Worm (Caenorhabditis elegans): ENCODE measurements around the gene C53A3.1.
A peak's percentile ranks its signal among the peaks of the same experiment; 100 is the strongest.

C53A3.1 gene

DNA sequence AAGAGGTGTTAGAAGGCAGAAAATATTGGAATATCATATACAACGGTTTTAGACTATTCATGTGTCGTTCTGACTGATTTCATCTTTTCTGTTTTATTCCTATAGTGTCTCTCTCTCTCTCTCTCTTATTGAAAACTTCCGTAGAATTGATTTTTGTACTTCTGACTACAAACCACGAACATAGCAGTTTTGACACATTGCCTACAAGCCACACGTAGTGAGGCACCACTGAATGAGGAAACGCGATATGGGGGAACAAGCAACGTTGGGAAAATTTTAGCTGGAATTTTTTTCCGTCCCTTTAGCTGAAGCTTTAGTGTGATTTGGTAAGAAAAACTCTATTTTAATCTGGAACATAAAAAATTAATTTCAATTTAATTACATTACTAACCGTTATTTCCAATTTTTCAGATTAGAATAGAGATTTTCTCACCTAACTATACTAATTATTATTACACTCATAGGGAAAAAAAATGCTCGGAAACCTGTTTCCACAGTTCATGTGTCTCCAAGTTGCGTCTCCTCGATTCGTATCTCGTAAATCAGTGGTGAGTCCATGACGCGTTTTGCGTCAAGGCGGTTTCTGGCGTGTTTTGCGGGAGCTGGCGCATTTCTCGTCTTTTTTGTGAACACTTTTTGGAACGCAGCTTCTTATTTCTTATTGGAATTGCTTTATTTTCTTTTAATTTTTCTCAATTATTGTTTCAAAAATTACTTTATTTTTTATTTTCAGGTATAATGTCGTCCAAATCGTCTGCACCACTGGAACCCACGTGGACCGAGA, 30.7 kb upstream of the C53A3.1 start, which contains the start of the genes nhr-142 and F44E7.9 (continued):
- peak; percentile 95 for TF ChIP-seq mes-2 (tag; optimal IDR thresholded peaks at IDR 0.05; ENCODE audit: poor library complexity, severe bottlenecking)
- peak; percentile 4 to 87 for TF ChIP-seq hif-1 (tag; optimal IDR thresholded peaks at IDR 0.05)
- TF ChIP-seq lsy-2 (tag; optimal IDR thresholded peaks at IDR 0.05): peak; percentile 33 to 89
- no peak for TF ChIP-seq ama-1 (optimal IDR thresholded peaks at IDR 0.05)
- TF ChIP-seq T26A8.4 (GFP tag; IDR thresholded peaks at IDR 0.05): peak; percentile 84
- TF ChIP-seq egl-43 (GFP tag; IDR thresholded peaks at IDR 0.05): 0 out of 2 replicates have a peak, but pooled peaks have one; percentile 12

DNA sequence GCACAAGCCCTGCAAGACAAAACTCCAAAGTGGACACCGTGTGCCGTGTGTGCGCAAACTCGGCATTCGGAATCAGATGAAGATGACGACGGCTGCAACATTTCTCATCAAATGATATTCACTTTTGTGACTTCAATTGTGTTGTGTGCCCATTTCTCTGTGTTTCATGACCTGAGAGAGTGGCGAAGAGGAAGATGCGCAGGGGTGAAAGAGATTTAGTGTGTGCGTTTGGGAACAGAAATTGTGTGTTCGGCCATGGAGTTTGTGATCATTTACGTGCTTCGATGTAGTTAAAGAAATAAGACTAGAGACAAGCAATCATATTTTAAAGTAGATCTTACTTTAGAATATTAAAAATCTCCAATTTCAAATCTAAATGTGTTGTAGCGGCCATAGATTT, 28.6 kb upstream of the C53A3.1 start:
- no peak for TF ChIP-seq skn-1 (tag; optimal IDR thresholded peaks at IDR 0.05)
- peak; percentile 99 for TF ChIP-seq nhr-28 (tag; optimal IDR thresholded peaks at IDR 0.05)
- TF ChIP-seq mxl-3 (GFP tag; optimal IDR thresholded peaks at IDR 0.05): no peak
- TF ChIP-seq dve-1 (tag; optimal IDR thresholded peaks at IDR 0.05; ENCODE audit: insufficient read depth): peak; percentile 5
- TF ChIP-seq unc-39 (tag; optimal IDR thresholded peaks at IDR 0.05): no peak
- TF ChIP-seq egl-43 (GFP tag; IDR thresholded peaks at IDR 0.05): peak; percentile 19; the same call in 1 of the 2 replicates
- peak; percentile 38 for TF ChIP-seq pqm-1 (tag; optimal IDR thresholded peaks at IDR 0.05)
- no peak for TF ChIP-seq ceh-82 (tag; optimal IDR thresholded peaks at IDR 0.05)
- TF ChIP-seq Y48G9A.11 (GFP tag; IDR thresholded peaks at IDR 0.05): no peak
- TF ChIP-seq hlh-11 (tag; optimal IDR thresholded peaks at IDR 0.05): peak; percentile 10
- no peak for TF ChIP-seq egl-27 (tag; optimal IDR thresholded peaks at IDR 0.05)
- TF ChIP-seq nhr-102 (tag; optimal IDR thresholded peaks at IDR 0.05): peak; percentile 13
- no peak for TF ChIP-seq unc-130 (GFP tag; optimal IDR thresholded peaks at IDR 0.05)
- no peak for TF ChIP-seq lin-29 (GFP tag; IDR thresholded peaks at IDR 0.05)
- TF ChIP-seq zfp-2 (tag; optimal IDR thresholded peaks at IDR 0.05): no peak
- no peak for TF ChIP-seq nhr-77 (tag; optimal IDR thresholded peaks at IDR 0.05)
- peak; percentile 18; the same call in 1 of the 2 replicates for TF ChIP-seq dmd-6 (GFP tag; IDR thresholded peaks at IDR 0.05)

DNA sequence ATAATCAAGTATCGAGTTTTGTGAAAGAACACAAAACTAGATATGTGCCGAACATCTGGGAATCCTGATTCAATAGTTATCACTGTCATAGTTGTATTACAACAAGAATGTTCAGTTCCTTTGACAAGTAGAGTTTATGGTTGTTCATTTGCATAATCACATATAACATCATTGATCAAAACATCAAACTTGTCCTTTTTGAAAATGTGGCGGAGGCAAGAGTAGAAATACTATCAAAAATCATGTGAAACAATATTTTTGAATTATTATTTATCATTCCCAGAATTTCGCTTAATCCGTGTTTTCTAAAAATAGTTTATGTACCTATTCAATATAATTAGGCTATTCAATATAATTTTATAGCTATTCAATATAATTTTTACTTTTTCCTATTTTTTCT, 25.3 kb upstream of the C53A3.1 start, which contains the start of gene F44E7.7:
Gene F44E7.7 (minus strand): TSS at position 101 of the 400 bp plus-strand sequence.
- no peak for TF ChIP-seq daf-16 (GFP tag; optimal IDR thresholded peaks at IDR 0.05)
- TF ChIP-seq daf-16 (tag; optimal IDR thresholded peaks at IDR 0.05): no peak
- TF ChIP-seq jun-1 (tag; optimal IDR thresholded peaks at IDR 0.05): no peak
- TF ChIP-seq hlh-11 (tag; optimal IDR thresholded peaks at IDR 0.05): no peak
- no peak for TF ChIP-seq madf-5 (GFP tag; IDR thresholded peaks at IDR 0.05)

DNA sequence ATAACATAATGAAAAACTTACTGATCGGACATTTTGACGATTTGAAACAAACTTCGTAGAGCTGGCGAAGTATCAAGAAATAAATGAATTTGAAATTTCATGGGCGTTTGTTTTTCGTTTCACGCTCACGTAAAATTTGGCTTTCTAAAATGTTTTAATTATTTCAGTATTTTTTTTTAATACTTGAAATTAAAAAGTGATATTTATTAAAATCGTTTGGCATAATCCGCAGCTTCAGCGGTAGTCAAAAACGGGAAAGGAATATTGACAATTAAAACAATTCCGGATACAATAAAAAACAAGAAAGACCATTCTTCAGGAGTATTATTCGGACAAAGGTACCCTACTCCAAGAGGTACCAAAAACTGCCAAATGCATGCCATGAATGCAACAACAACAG, 22.7 kb upstream of the C53A3.1 start, which contains the start of gene fbxa-183:
Gene fbxa-183 (minus strand): TSS at position 101 of the 400 bp plus-strand sequence.
- TF ChIP-seq dve-1 (tag; optimal IDR thresholded peaks at IDR 0.05; ENCODE audit: insufficient read depth) (no peak), unc-62 (GFP tag; optimal IDR thresholded peaks at IDR 0.05 in 1 of 2) (peak in 1 of 2 experiments; percentile 41), unc-62 (tag; optimal IDR thresholded peaks at IDR 0.05) (no peak), hmg-1.1 (GFP tag; IDR thresholded peaks at IDR 0.05) (no peak)

DNA sequence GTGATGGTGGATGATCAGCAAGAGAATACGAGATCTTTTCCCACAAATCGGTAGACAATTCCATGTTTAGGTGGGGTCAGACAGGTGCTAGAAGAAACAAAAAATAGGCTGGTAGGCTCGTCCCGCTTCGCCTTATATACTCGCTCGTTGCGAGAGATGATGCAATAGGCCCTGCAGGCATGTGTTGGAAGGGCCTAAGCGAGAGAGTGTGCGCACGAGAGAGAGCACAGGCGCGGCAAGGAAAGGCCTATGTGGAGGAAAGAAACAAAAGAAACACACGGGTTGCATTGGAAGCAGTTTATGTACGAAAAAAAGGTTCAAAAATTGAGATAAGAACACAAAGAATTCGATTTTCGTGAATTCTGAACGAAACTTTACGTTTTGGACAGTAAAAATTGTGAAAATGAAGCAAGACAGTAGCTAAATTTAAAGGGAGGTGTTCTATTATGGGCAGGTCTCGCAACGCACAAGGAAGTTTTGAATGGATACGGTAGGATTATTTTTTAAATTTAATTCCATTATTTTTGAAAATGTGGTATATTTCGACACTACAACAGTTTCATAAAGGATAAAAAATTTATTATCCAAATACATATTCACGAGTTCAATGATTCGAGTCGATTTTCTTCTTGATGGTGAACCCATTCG, 20.8 kb upstream of the C53A3.1 start, which contains the start of gene F44E7.5:
Gene F44E7.5 (minus strand): TSS at position 210 of the 648 bp plus-strand sequence.
- TF ChIP-seq Y48G9A.11 (GFP tag; IDR thresholded peaks at IDR 0.05): no peak
- TF ChIP-seq nhr-25 (tag; optimal IDR thresholded peaks at IDR 0.05; ENCODE audit: borderline replicate concordance, insufficient read depth): no peak
- TF ChIP-seq zip-2 (tag; optimal IDR thresholded peaks at IDR 0.05): no peak
- TF ChIP-seq F49E8.2 (tag; optimal IDR thresholded peaks at IDR 0.05; ENCODE audit: borderline replicate concordance): no peak
- no peak for TF ChIP-seq duxl-1 (tag; optimal IDR thresholded peaks at IDR 0.05; ENCODE audit: poor library complexity)
- TF ChIP-seq ztf-7 (tag; optimal IDR thresholded peaks at IDR 0.05): peak; percentile 99
- TF ChIP-seq aha-1 (tag): peak; percentile 98
- TF ChIP-seq zfp-3 (GFP tag; conservative IDR thresholded peaks at IDR 0.05): no peak
- TF ChIP-seq unc-39 (tag; optimal IDR thresholded peaks at IDR 0.05): no peak
- no peak for TF ChIP-seq zag-1 (tag; optimal IDR thresholded peaks at IDR 0.05)
- TF ChIP-seq dpl-1 (GFP tag; optimal IDR thresholded peaks at IDR 0.05): peak; percentile 41
- TF ChIP-seq mdl-1 (tag; optimal IDR thresholded peaks at IDR 0.05): peak; percentile 13 to 82
- no peak; the same call in 1 of the 2 replicates for TF ChIP-seq arid-1 (GFP tag; conservative IDR thresholded peaks at IDR 0.05)
- no peak for TF ChIP-seq nhr-6 (tag; optimal IDR thresholded peaks at IDR 0.05)
- no peak for TF ChIP-seq sdz-12 (GFP tag; optimal IDR thresholded peaks at IDR 0.05)
- no peak for TF ChIP-seq lin-13 (GFP tag; optimal IDR thresholded peaks at IDR 0.05)
